Worm (Caenorhabditis elegans) whole organism, L1 larva: ENCODE results near the gene klp-7.

ENCODE experiments used
- aha-1 ChIP-seq: fragments of 150-350 bp; optimal IDR thresholded peaks from 2 replicates; lab custom pipeline; 2014; ENCODE audit warnings: missing biosample characterization, missing genetic modification characterization
- dpl-1 ChIP-seq, 3 experiments: fragments of 150-350 bp in 2 of 3; sonication (generic microtip) in 1 of 3; optimal IDR thresholded peaks; 2 replicates each; lab custom pipeline; 2014 to 2017; ENCODE audit warnings: missing biosample characterization in 3 of 3, missing genetic modification characterization in 3 of 3, missing genetic modification reagents in 3 of 3
- elt-3 ChIP-seq, 6 experiments: fragments of 150-350 bp in 1 of 6; sonication (generic microtip); optimal IDR thresholded peaks; 2 replicates each; lab custom pipeline; 2017 to 2018; ENCODE audit warnings: missing biosample characterization in 6 of 6, missing genetic modification characterization in 6 of 6, inconsistent platforms in 1 of 6
- fos-1 ChIP-seq: fragments of 150-350 bp; optimal IDR thresholded peaks from 2 replicates; lab custom pipeline; 2014; ENCODE audit warnings: missing biosample characterization, missing genetic modification characterization
- isw-1 ChIP-seq: fragments of 200-800 bp; sonication (Bioruptor generic); IDR thresholded peaks from 2 replicates; pipeline ENCODE4 v1.3.6; 2022; ENCODE audit warnings: missing genetic modification characterization, missing compliant biosample characterization
- jun-1 ChIP-seq: fragments of 150-350 bp; optimal IDR thresholded peaks from 2 replicates; lab custom pipeline; 2014; ENCODE audit warnings: missing biosample characterization, missing genetic modification reagents, missing genetic modification characterization
- lin-15B ChIP-seq: fragments of 150-350 bp; sonication (generic microtip); optimal IDR thresholded peaks from 3 replicates; lab custom pipeline; 2014; ENCODE audit warnings: missing biosample characterization, missing genetic modification characterization
- nhr-28 ChIP-seq: fragments of 150-350 bp; optimal IDR thresholded peaks from 2 replicates; lab custom pipeline; 2014; ENCODE audit warnings: missing biosample characterization, missing genetic modification characterization
- snpc-4 ChIP-seq: fragments of 150-350 bp; optimal IDR thresholded peaks from 2 replicates; lab custom pipeline; 2014; ENCODE audit warnings: missing biosample characterization, missing genetic modification characterization
- swsn-7 ChIP-seq: sonication (generic microtip); optimal IDR thresholded peaks from 2 replicates; lab custom pipeline; 2016; ENCODE audit warnings: missing genetic modification characterization, missing compliant biosample characterization
- unc-130 ChIP-seq: fragments of 150-350 bp; optimal IDR thresholded peaks from 2 replicates; lab custom pipeline; 2017; ENCODE audit warnings: missing biosample characterization, missing genetic modification characterization, inconsistent platforms
- unc-30 ChIP-seq: sonication (generic microtip); optimal IDR thresholded peaks from 2 replicates; lab custom pipeline; 2017; ENCODE audit warnings: missing biosample characterization, missing genetic modification characterization
- unc-62 ChIP-seq: fragments of 150-350 bp; optimal IDR thresholded peaks from 2 replicates; lab custom pipeline; 2014; ENCODE audit warnings: missing biosample characterization, missing genetic modification reagents, missing genetic modification characterization
- zag-1 ChIP-seq: fragments of 150-350 bp; optimal IDR thresholded peaks from 2 replicates; lab custom pipeline; 2014; ENCODE audit warnings: missing biosample characterization, missing genetic modification characterization

- TF ChIP-seq aha-1 (no peak), jun-1 (no peak), fos-1 (tag; lab: Kevin White, UChicago) (no peak), unc-62 (no peak), elt-3 (tag; optimal IDR thresholded peaks at IDR 0.05; lab: Kevin White, UChicago) (no peak), nhr-28 (tag; lab: Kevin White, UChicago) (no peak), zag-1 (tag; lab: Kevin White, UChicago) (no peak), dpl-1 (GFP tag; optimal IDR thresholded peaks at IDR 0.05; lab: Kevin White, UChicago) (peak; percentile 3 to 61 (median 43)), unc-130 (tag; lab: Kevin White, UChicago) (no peak), lin-15B (tag; lab: Kevin White, UChicago) (no peak), isw-1 (no peak), swsn-7 (tag; lab: Kevin White, UChicago) (no peak), snpc-4 (tag; lab: Kevin White, UChicago) (no peak), unc-30 (no peak)
Measured at ce11 chrIII:10807956-10808355, 2.2 kb downstream of the klp-7 start.
